Worm (Caenorhabditis elegans) whole organism, L4/young adult: ENCODE measurements around the gene idpa-3.

Source experiments
- W03F9.2 ChIP-seq: fragments of 150-350 bp; optimal IDR thresholded peaks from 2 replicates; lab custom pipeline; 2014; ENCODE audit warnings: missing biosample characterization, missing genetic modification characterization
- him-1 ChIP-seq: sonication (generic microtip); optimal IDR thresholded peaks from 2 replicates; lab custom pipeline; 2016; ENCODE audit warnings: missing genotype, missing genetic modification reagents, missing genetic modification characterization, missing compliant biosample characterization

- TF ChIP-seq W03F9.2 (tag; lab: Kevin White, UChicago) (no peak), him-1 (tag; lab: Kevin White, UChicago) (no peak)
These were observed 37.3 kb downstream of the idpa-3 start for ce11 chrX:10373581-10373980.
